Worm (Caenorhabditis elegans) whole organism, L4 larva: Measurements from ENCODE around the gene D1022.2.

Experiments used
- ceh-62 ChIP-seq: sonication (generic microtip); optimal IDR thresholded peaks from 2 replicates; lab custom pipeline; 2017; ENCODE audit warnings: missing biosample characterization, missing genetic modification characterization
- madf-9 ChIP-seq: fragments of 200-800 bp; sonication (Bioruptor generic); conservative IDR thresholded peaks from 2 replicates; pipeline ENCODE4 v1.3.6; 2022; ENCODE audit warnings: missing genetic modification reagents, missing genetic modification characterization, missing compliant biosample characterization

DNA sequence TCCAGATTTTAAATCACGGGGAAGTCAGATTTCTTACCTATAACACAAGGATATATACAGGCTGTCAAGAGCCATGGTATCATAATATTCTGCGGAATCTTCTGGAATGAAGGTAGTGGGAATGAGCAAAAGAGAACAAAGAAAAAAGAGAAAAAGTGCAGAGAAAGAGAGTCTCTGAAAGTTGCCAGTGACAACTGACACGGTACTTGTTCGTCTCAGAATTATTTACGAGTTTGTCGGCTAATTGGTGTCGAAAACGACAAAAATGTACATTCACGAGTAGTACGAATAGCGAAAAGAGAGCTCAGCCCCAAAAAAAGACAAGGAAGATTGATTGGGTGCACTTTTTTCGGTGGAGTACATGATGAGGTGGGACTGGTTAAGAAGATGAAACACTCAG, 23.7 kb downstream of the D1022.2 start, which contains the start of gene cah-2:
- no peak for TF ChIP-seq ceh-62 (tag; lab: Kevin White, UChicago)
- TF ChIP-seq madf-9 (GFP tag; lab: Robert Waterston, UW), result no peak
